Worm (Caenorhabditis elegans) whole organism, mixed stage, embryonic: Measurements from ENCODE around the gene C07B5.8.

ENCODE experiments used
- bed-3 ChIP-seq: fragments of 200-800 bp; sonication (Bioruptor generic); optimal IDR thresholded peaks from 3 replicates; lab custom pipeline; 2018; ENCODE audit warnings: mild to moderate bottlenecking, missing genetic modification characterization, moderate library complexity, missing compliant biosample characterization
- blmp-1 ChIP-seq: fragments of 150-350 bp; optimal IDR thresholded peaks from 2 replicates; lab custom pipeline; 2014; ENCODE audit warnings: missing biosample characterization, missing genetic modification characterization
- ceh-39 ChIP-seq: fragments of 150-350 bp; optimal IDR thresholded peaks from 2 replicates; lab custom pipeline; 2014; ENCODE audit warnings: missing biosample characterization, missing genetic modification characterization
- ceh-43 ChIP-seq: fragments of 200-800 bp; sonication (Bioruptor generic); optimal IDR thresholded peaks from 2 replicates; lab custom pipeline; 2018; ENCODE audit warnings: mild to moderate bottlenecking, missing genetic modification characterization, moderate library complexity, missing compliant biosample characterization
- ces-1 ChIP-seq: fragments of 150-350 bp; optimal IDR thresholded peaks from 2 replicates; lab custom pipeline; 2014; ENCODE audit warnings: missing biosample characterization, missing genetic modification reagents, missing genetic modification characterization
- cnd-1 ChIP-seq: fragments of 200-800 bp; sonication (Bioruptor generic); optimal IDR thresholded peaks from 2 replicates; lab custom pipeline; 2018; ENCODE audit warnings: mild to moderate bottlenecking, missing genetic modification characterization, missing compliant biosample characterization
- drap-1 ChIP-seq: fragments of 200-800 bp; sonication (Bioruptor generic); optimal IDR thresholded peaks from 3 replicates; lab custom pipeline; 2018; ENCODE audit warnings: mild to moderate bottlenecking, missing genetic modification characterization, missing compliant biosample characterization
- elt-1 ChIP-seq: sonication (generic microtip); optimal IDR thresholded peaks from 2 replicates; lab custom pipeline; 2017; ENCODE audit warnings: missing genetic modification characterization, mild to moderate bottlenecking, missing compliant biosample characterization, antibody characterized with exemption, moderate library complexity, borderline replicate concordance; ENCODE audit not compliant: insufficient read depth
- elt-3 ChIP-seq: fragments of 150-350 bp; optimal IDR thresholded peaks from 2 replicates; lab custom pipeline; 2014; ENCODE audit warnings: missing biosample characterization, missing genetic modification characterization
- flh-1 ChIP-seq: fragments of 200-800 bp; sonication (Bioruptor generic); optimal IDR thresholded peaks from 2 replicates; lab custom pipeline; 2018; ENCODE audit warnings: mild to moderate bottlenecking, missing genetic modification characterization, moderate library complexity, missing compliant biosample characterization
- ham-2 ChIP-seq: fragments of 200-800 bp; sonication (Bioruptor generic); optimal IDR thresholded peaks from 2 replicates; lab custom pipeline; 2018; ENCODE audit warnings: mild to moderate bottlenecking, missing genetic modification characterization, missing compliant biosample characterization
- hlh-1 ChIP-seq: fragments of 150-350 bp; optimal IDR thresholded peaks from 2 replicates; lab custom pipeline; 2014; ENCODE audit warnings: missing biosample characterization, missing genetic modification reagents, missing genetic modification characterization
- lin-32 ChIP-seq: fragments of 200-800 bp; sonication (Bioruptor generic); optimal IDR thresholded peaks from 2 replicates; lab custom pipeline; 2018; ENCODE audit warnings: mild to moderate bottlenecking, missing genetic modification characterization, missing compliant biosample characterization
- lsy-2 ChIP-seq: fragments of 150-350 bp; optimal IDR thresholded peaks from 2 replicates; lab custom pipeline; 2014; ENCODE audit warnings: missing biosample characterization, missing genetic modification characterization
- mab-5 ChIP-seq: fragments of 150-350 bp; optimal IDR thresholded peaks from 2 replicates; lab custom pipeline; 2014; ENCODE audit warnings: missing biosample characterization, missing genetic modification characterization
- mep-1 ChIP-seq: fragments of 150-350 bp; optimal IDR thresholded peaks from 2 replicates; lab custom pipeline; 2017; ENCODE audit warnings: missing biosample characterization, missing genetic modification reagents, missing genetic modification characterization, inconsistent platforms
- mls-2 ChIP-seq: sonication (generic microtip); optimal IDR thresholded peaks from 2 replicates; lab custom pipeline; 2016; ENCODE audit warnings: mild to moderate bottlenecking, missing genetic modification characterization, moderate library complexity, missing compliant biosample characterization
- nhr-12 ChIP-seq: fragments of 150-350 bp; optimal IDR thresholded peaks from 2 replicates; lab custom pipeline; 2014; ENCODE audit warnings: missing biosample characterization, missing genetic modification characterization
- nhr-76 ChIP-seq: sonication (generic microtip); optimal IDR thresholded peaks from 2 replicates; lab custom pipeline; 2017; ENCODE audit warnings: missing biosample characterization, missing genetic modification characterization
- snpc-4 ChIP-seq: fragments of 150-350 bp; optimal IDR thresholded peaks from 2 replicates; lab custom pipeline; 2014; ENCODE audit warnings: missing biosample characterization, missing genetic modification characterization
- sptf-1 ChIP-seq: sonication (generic microtip); optimal IDR thresholded peaks from 2 replicates; lab custom pipeline; 2017; ENCODE audit warnings: mild to moderate bottlenecking, missing genetic modification characterization, moderate library complexity, missing compliant biosample characterization
- unc-120 ChIP-seq: sonication (generic microtip); optimal IDR thresholded peaks from 2 replicates; lab custom pipeline; 2017; ENCODE audit warnings: missing genetic modification characterization, missing compliant biosample characterization; ENCODE audit not compliant: poor library complexity, severe bottlenecking
- unc-39 ChIP-seq: fragments of 150-350 bp; optimal IDR thresholded peaks from 2 replicates; lab custom pipeline; 2014; ENCODE audit warnings: missing biosample characterization, missing genetic modification characterization
- unc-62 ChIP-seq: fragments of 150-350 bp; optimal IDR thresholded peaks from 2 replicates; lab custom pipeline; 2014; ENCODE audit warnings: missing biosample characterization, missing genetic modification reagents, missing genetic modification characterization
- zip-8 ChIP-seq: fragments of 150-350 bp; optimal IDR thresholded peaks from 2 replicates; lab custom pipeline; 2014; ENCODE audit warnings: missing biosample characterization, missing genetic modification characterization
- ztf-11 ChIP-seq: fragments of 150-350 bp; optimal IDR thresholded peaks from 2 replicates; lab custom pipeline; 2014; ENCODE audit warnings: missing biosample characterization, missing genetic modification characterization

Gene C07B5.8

DNA sequence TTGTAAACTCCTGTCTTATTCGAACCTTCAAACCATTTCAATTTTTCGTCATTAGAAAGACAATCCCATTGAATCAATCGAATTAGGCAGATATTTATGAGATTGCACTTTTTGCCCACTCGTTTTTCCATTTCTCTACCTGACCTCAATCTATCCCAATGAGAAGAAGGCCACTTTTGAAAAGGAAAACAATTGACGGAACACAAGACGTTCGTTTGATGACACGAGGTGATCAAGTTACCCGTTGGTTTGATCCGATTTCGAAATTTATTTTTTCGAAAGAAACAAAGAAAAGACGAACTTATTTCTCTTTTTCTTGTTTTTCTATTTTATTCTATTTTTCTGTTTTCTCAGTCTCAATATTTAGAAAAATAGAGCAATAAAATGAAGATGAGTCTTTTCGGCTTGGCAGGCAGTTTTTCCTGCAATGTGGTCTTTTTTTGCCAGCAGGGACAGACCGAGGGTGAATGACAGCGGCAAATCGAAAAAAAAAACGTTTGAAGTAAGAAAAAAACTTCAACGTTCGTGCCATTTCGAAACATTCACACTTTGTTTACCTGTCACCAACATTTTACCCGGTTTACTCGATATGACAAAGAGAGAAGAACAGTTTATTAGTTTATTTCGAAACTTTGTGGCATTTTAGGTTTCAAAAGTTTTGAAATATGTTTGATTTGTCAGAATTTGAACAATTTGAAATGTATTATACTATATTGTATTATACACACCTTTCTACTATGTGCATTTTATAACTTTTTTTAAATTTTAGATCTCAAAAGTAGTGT is 11.6 kb upstream of the C07B5.8 start:
- TF ChIP-seq ces-1 = no peak
- no peak for TF ChIP-seq nhr-76
- no peak for TF ChIP-seq zip-8 (tag; lab: Kevin White, UChicago)
- TF ChIP-seq lin-32 (GFP tag; lab: Kevin White, UChicago) = no peak
- TF ChIP-seq mls-2 (tag; lab: Kevin White, UChicago) = no peak
- no peak for TF ChIP-seq ztf-11 (tag; lab: Kevin White, UChicago)
- TF ChIP-seq bed-3 = no peak
- TF ChIP-seq unc-39 = no peak
- no peak for TF ChIP-seq mep-1 (tag; lab: Kevin White, UChicago)
- no peak for TF ChIP-seq lsy-2 (tag; lab: Kevin White, UChicago)
- TF ChIP-seq cnd-1 (tag; lab: Kevin White, UChicago) = no peak
- TF ChIP-seq ham-2 (GFP tag; lab: Kevin White, UChicago) = no peak
- TF ChIP-seq elt-1 (tag; lab: Kevin White, UChicago) = no peak
- no peak for TF ChIP-seq mab-5
- TF ChIP-seq ceh-39 (tag; lab: Kevin White, UChicago) = no peak
- no peak for TF ChIP-seq snpc-4 (tag; lab: Kevin White, UChicago)
- no peak for TF ChIP-seq sptf-1 (tag; lab: Kevin White, UChicago)
- no peak for TF ChIP-seq blmp-1
- no peak for TF ChIP-seq unc-62

DNA sequence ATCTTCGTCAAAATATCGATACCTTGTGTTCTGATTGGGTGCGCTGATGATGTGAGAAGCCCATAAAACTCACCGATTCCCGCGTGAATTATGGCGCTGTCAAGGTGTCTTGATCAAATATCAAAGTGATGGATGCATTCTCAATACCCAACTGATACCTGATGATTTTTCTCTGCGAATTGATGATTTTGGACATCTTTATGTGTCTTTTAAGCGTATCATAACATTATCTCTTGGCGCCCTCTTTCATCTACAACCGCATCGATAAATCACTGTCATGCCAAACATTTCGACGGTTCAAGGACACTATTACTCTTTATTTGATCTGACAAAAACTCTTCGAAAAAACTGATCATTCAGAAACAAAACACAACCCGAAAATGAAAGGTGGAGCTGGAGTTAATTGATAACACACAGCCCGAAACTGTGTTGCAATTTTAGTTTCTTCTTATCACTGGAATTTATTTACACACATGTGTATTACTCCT is 10.7 kb upstream of the C07B5.8 start:
- no peak for TF ChIP-seq snpc-4 (tag; lab: Kevin White, UChicago)
- TF ChIP-seq unc-62 = peak; percentile 82
- no peak for TF ChIP-seq elt-3

ce11 chrX:9546640-9547039 is 10.1 kb upstream of the C07B5.8 start:
- TF ChIP-seq mep-1 (tag; lab: Kevin White, UChicago) = no peak
- peak; percentile 4 for TF ChIP-seq unc-120 (tag; lab: Kevin White, UChicago)

- TF ChIP-seq mep-1 (tag; lab: Kevin White, UChicago) (no peak), nhr-76 (no peak), unc-62 (peak; percentile 25), hlh-1 (peak; percentile 17), ceh-43 (GFP tag; lab: Kevin White, UChicago) (no peak)
These were observed 7.8 kb upstream of the C07B5.8 start for ce11 chrX:9544405-9544804.

DNA sequence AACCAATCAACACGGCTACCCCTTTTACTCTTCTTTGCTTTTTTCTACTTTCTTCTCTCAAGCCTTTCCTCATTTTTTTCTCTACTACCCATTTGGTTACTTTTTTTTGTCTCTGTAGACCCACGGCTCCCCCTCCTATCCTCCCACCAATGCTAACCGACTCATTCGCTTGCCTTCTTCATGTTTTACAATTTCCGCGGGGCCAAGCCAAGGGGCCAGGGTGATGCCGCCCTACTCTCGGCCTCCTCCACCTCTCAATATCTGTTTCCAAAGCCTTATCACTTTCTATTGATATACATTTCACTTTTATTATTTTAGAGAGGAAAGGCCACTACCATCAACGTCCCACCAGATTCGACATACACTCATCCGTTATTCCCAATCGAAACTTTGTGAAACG is 6.8 kb upstream of the C07B5.8 start, which contains the start of gene F49E2.5:
F49E2.5 (plus strand) TSS at position 301 of the 400 bp plus-strand sequence.
- no peak for TF ChIP-seq lin-32 (GFP tag; lab: Kevin White, UChicago)

- TF ChIP-seq flh-1 (GFP tag; lab: Kevin White, UChicago) = no peak
- TF ChIP-seq bed-3 = no peak
- no peak for TF ChIP-seq unc-62
- TF ChIP-seq drap-1 (GFP tag; lab: Kevin White, UChicago) = no peak
- TF ChIP-seq ham-2 (GFP tag; lab: Kevin White, UChicago) = no peak
- TF ChIP-seq ces-1 = no peak
- no peak for TF ChIP-seq hlh-1
- TF ChIP-seq lin-32 (GFP tag; lab: Kevin White, UChicago) = no peak
- no peak for TF ChIP-seq sptf-1 (tag; lab: Kevin White, UChicago)
- TF ChIP-seq nhr-12 = no peak
- TF ChIP-seq elt-1 (tag; lab: Kevin White, UChicago) = no peak
- no peak for TF ChIP-seq ceh-39 (tag; lab: Kevin White, UChicago)
These were observed 3.9 kb upstream of the C07B5.8 start for ce11 chrX:9540464-9540863.
